Worm (Caenorhabditis elegans): Measurements from ENCODE around the gene B0416.10.

DNA sequence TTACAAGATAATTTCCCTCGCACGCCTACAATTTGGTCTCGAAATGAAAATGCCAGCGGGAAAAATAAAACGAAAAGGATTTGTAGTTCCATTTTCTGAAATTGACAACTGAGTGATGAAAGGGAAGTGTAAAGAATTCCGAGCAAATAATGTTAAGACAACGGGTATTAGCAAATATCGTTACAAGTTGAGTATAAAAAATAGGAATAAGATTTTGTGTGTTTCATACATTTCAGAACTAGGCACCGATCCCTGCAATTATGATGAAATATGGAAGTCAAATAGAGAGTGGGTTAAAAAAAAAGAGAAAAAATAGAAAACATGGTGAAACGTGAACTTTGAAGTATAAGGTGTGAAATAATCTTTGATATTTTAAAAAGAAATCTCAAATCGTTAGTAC lies 39.9 kb upstream of the B0416.10 start, which contains the start of gene ttr-38:
- TF ChIP-seq ref-1 (GFP tag; conservative IDR thresholded peaks at IDR 0.05), result no peak
- TF ChIP-seq flt-1 (GFP tag; IDR thresholded peaks at IDR 0.05), result no peak
- TF ChIP-seq med-1 (GFP tag; optimal IDR thresholded peaks at IDR 0.05; ENCODE audit: insufficient read depth), result no peak
- no peak for TF ChIP-seq klf-2 (GFP tag; conservative IDR thresholded peaks at IDR 0.05)
- no peak for TF ChIP-seq ztf-29 (GFP tag; IDR thresholded peaks at IDR 0.05)
- no peak for TF ChIP-seq ztf-23 (GFP tag; IDR thresholded peaks at IDR 0.05)
